Worm (Caenorhabditis elegans) whole organism, early embryonic: ENCODE data around the gene srx-88.

Source experiments
- B0310.2 ChIP-seq: sonication (generic microtip); optimal IDR thresholded peaks from 2 replicates; lab custom pipeline; 2016; ENCODE audit warnings: mild to moderate bottlenecking, missing genetic modification characterization, missing compliant biosample characterization
- F13C5.2 ChIP-seq: sonication (generic microtip); optimal IDR thresholded peaks from 2 replicates; lab custom pipeline; 2017; ENCODE audit warnings: mild to moderate bottlenecking, missing genetic modification characterization, inconsistent platforms, missing compliant biosample characterization
- aly-1 ChIP-seq: sonication (generic microtip); optimal IDR thresholded peaks from 2 replicates; lab custom pipeline; 2016; ENCODE audit warnings: missing genetic modification characterization, missing compliant biosample characterization
- ama-1 ChIP-seq: fragments of 150-350 bp; optimal IDR thresholded peaks from 2 replicates; lab custom pipeline; 2014
- ceh-13 ChIP-seq: fragments of 200-800 bp; sonication (Bioruptor generic); optimal IDR thresholded peaks from 2 replicates; lab custom pipeline; 2018; ENCODE audit warnings: mild to moderate bottlenecking, missing genetic modification characterization, missing compliant biosample characterization
- ceh-36 ChIP-seq: sonication (generic microtip); optimal IDR thresholded peaks from 2 replicates; lab custom pipeline; 2016; ENCODE audit warnings: missing genetic modification characterization, inconsistent platforms, missing compliant biosample characterization
- ets-7 ChIP-seq: sonication (generic microtip); optimal IDR thresholded peaks from 2 replicates; lab custom pipeline; 2016; ENCODE audit warnings: missing genotype, missing genetic modification characterization, missing compliant biosample characterization
- flt-1 ChIP-seq: fragments of 200-800 bp; sonication (Bioruptor generic); IDR thresholded peaks from 2 replicates; pipeline ENCODE4 v1.3.6; 2022; ENCODE audit warnings: missing genetic modification characterization, missing compliant biosample characterization
- hmbx-1 ChIP-seq: sonication (generic microtip); optimal IDR thresholded peaks from 2 replicates; lab custom pipeline; 2016; ENCODE audit warnings: mild to moderate bottlenecking, missing genetic modification characterization, missing compliant biosample characterization
- hmg-4 ChIP-seq: fragments of 200-800 bp; sonication (Bioruptor generic); optimal IDR thresholded peaks from 2 replicates; lab custom pipeline; 2018; ENCODE audit warnings: mild to moderate bottlenecking, missing genetic modification characterization, missing compliant biosample characterization
- hnd-1 ChIP-seq: sonication (generic microtip); optimal IDR thresholded peaks from 2 replicates; lab custom pipeline; 2016; ENCODE audit warnings: missing genetic modification characterization, missing compliant biosample characterization
- pes-1 ChIP-seq: fragments of 200-800 bp; sonication (Bioruptor generic); IDR thresholded peaks from 2 replicates; pipeline ENCODE4 v1.3.6; 2022; ENCODE audit warnings: missing genetic modification reagents, missing genetic modification characterization, missing compliant biosample characterization
- scrt-1 ChIP-seq: fragments of 200-800 bp; sonication (Bioruptor generic); IDR thresholded peaks from 2 replicates; pipeline ENCODE4 v1.3.6; 2022; ENCODE audit warnings: missing genetic modification characterization, missing compliant biosample characterization
- sea-1 ChIP-seq: fragments of 200-800 bp; sonication (Bioruptor generic); conservative IDR thresholded peaks from 2 replicates; pipeline ENCODE4 v1.3.6; 2022; ENCODE audit warnings: missing genetic modification characterization, missing compliant biosample characterization
- tbx-11 ChIP-seq: fragments of 200-800 bp; sonication (Bioruptor generic); IDR thresholded peaks from 2 replicates; pipeline ENCODE4 v1.3.6; 2022; ENCODE audit warnings: missing genetic modification characterization, missing compliant biosample characterization
- tbx-37 ChIP-seq: fragments of 200-800 bp; sonication (Bioruptor generic); conservative IDR thresholded peaks from 2 replicates; pipeline ENCODE4 v1.3.6; 2022; ENCODE audit warnings: missing genetic modification reagents, missing genetic modification characterization, missing compliant biosample characterization
- tra-4 ChIP-seq: sonication (generic microtip); optimal IDR thresholded peaks from 2 replicates; lab custom pipeline; 2017; ENCODE audit warnings: missing genetic modification characterization, missing compliant biosample characterization

The srx-88 gene

ce11 chrV:11624954-11625353 is 41.6 kb downstream of the srx-88 start:
- TF ChIP-seq aly-1, result no peak
- TF ChIP-seq ama-1 (lab: Kevin White, UChicago), result no peak
- no peak for TF ChIP-seq hnd-1
- TF ChIP-seq tra-4, result no peak
- TF ChIP-seq flt-1, result no peak
- no peak for TF ChIP-seq hmbx-1 (tag; lab: Kevin White, UChicago)
- no peak for TF ChIP-seq tbx-37 (GFP tag; lab: Robert Waterston, UW)
- TF ChIP-seq pes-1, result no peak
- no peak for TF ChIP-seq sea-1 (GFP tag; lab: Robert Waterston, UW)
- no peak for TF ChIP-seq B0310.2
- no peak for TF ChIP-seq tbx-11 (GFP tag; lab: Robert Waterston, UW)
- TF ChIP-seq F13C5.2 (tag; lab: Kevin White, UChicago), result no peak
- no peak for TF ChIP-seq hmg-4
- no peak for TF ChIP-seq ets-7
- no peak for TF ChIP-seq ceh-36
- no peak for TF ChIP-seq scrt-1 (GFP tag; lab: Robert Waterston, UW)

ce11 chrV:11627837-11628236 is 44.5 kb downstream of the srx-88 start:
- TF ChIP-seq ets-7, result no peak
- no peak for TF ChIP-seq ama-1 (lab: Kevin White, UChicago)

- TF ChIP-seq hmbx-1 (tag; lab: Kevin White, UChicago) (no peak), ama-1 (lab: Kevin White, UChicago) (no peak), tbx-37 (GFP tag; lab: Robert Waterston, UW) (no peak), flt-1 (no peak), tbx-11 (GFP tag; lab: Robert Waterston, UW) (no peak), tra-4 (no peak), sea-1 (GFP tag; lab: Robert Waterston, UW) (no peak)
Observed at ce11 chrV:11629222-11630026, 46.1 kb downstream of the srx-88 start, which contains the start of gene F35B12.10. Gene F35B12.10 (minus strand): TSS chrV:11629272.

ce11 chrV:11631128-11631527 is 47.8 kb downstream of the srx-88 start:
- TF ChIP-seq F13C5.2 (tag; lab: Kevin White, UChicago) (no peak), ceh-13 (GFP tag; lab: Kevin White, UChicago) (no peak), tra-4 (no peak), pes-1 (no peak), hnd-1 (no peak), B0310.2 (no peak), sea-1 (GFP tag; lab: Robert Waterston, UW) (no peak)
